Fruit fly (Drosophila melanogaster): ENCODE results near the gene CG14966.

DNA sequence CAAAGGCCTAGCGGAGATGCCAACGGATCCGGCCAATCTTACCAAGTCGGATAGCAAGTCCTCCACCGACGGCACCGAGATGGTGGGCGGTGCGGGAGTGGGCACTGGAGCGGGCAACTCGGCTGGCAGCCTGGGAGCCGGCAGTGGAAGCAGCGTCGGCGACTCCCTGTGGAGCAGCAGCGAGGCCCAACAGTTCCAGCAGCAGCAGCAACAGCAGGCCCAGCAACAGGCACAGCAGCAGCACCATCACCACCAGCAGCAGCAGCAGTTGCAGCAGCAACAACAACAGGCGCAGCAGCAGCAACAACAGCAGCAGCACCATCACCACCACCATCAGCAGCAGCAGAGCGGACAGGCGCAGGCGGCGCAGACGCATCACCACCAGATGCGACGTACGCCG, 47.1 kb downstream of the CG14966 start:
- no peak for TF ChIP-seq CG8478 (optimal IDR thresholded peaks at IDR 0.05)
- TF ChIP-seq Dll (optimal IDR thresholded peaks at IDR 0.05): no peak
- TF ChIP-seq psq (optimal IDR thresholded peaks at IDR 0.05): no peak
